Fruit fly (Drosophila melanogaster) whole organism, wandering third instar larva: ENCODE data around the gene CG2202.

Source experiments
- Abd-B ChIP-seq: fragments of >200 bp; optimal IDR thresholded peaks from 2 replicates; lab custom pipeline; 2017; ENCODE audit warnings: missing biosample characterization, missing genetic modification characterization
- CG9705 ChIP-seq: fragments of 200-800 bp; sonication (Bioruptor generic); optimal IDR thresholded peaks from 2 replicates; lab custom pipeline; 2018; ENCODE audit warnings: missing biosample characterization, mild to moderate bottlenecking, missing genetic modification characterization
- CrebA ChIP-seq: fragments of 200-800 bp; sonication (Bioruptor generic); optimal IDR thresholded peaks from 2 replicates; lab custom pipeline; 2016; ENCODE audit warnings: missing biosample characterization, mild to moderate bottlenecking, missing genetic modification characterization, borderline replicate concordance
- Dif ChIP-seq: fragments of 200-275, 200-300 bp; sonication (Bioruptor generic); optimal IDR thresholded peaks from 2 replicates; lab custom pipeline; 2018; ENCODE audit warnings: missing biosample characterization, missing genetic modification characterization; ENCODE audit not compliant: partially characterized antibody
- Hr78 ChIP-seq: fragments of >200 bp; optimal IDR thresholded peaks from 2 replicates; lab custom pipeline; 2017; ENCODE audit warnings: missing biosample characterization, missing genetic modification characterization
- Hr83 ChIP-seq: fragments of 200-300 bp; sonication (Bioruptor generic); optimal IDR thresholded peaks from 2 replicates; lab custom pipeline; 2016; ENCODE audit warnings: missing biosample characterization, mild to moderate bottlenecking, missing genetic modification characterization, moderate library complexity; ENCODE audit not compliant: poor library complexity, severe bottlenecking
- Jra ChIP-seq: sonication (Bioruptor generic); optimal IDR thresholded peaks from 2 replicates; lab custom pipeline; 2016; ENCODE audit warnings: missing biosample characterization, missing genetic modification characterization
- Mio ChIP-seq: sonication (Bioruptor generic); optimal IDR thresholded peaks from 2 replicates; lab custom pipeline; 2016; ENCODE audit warnings: missing biosample characterization, missing genetic modification characterization
- Myc ChIP-seq: fragments of >200 bp; optimal IDR thresholded peaks from 2 replicates; lab custom pipeline; 2017
- N ChIP-seq: fragments of >200 bp; optimal IDR thresholded peaks from 2 replicates; lab custom pipeline; 2018; ENCODE audit warnings: missing biosample characterization, missing external identifiers, missing genetic modification characterization
- OdsH ChIP-seq: fragments of 200-800 bp; sonication (Bioruptor generic); optimal IDR thresholded peaks from 2 replicates; lab custom pipeline; 2016; ENCODE audit warnings: missing biosample characterization, mild to moderate bottlenecking, missing genetic modification characterization
- Rel ChIP-seq, 2 experiments: fragments of 200-800 bp; sonication (Bioruptor generic) in 1 of 2; optimal IDR thresholded peaks; 2 replicates in 1 of 2; 3 replicates in 1 of 2; lab custom pipeline; 2016 to 2019; ENCODE audit warnings: mild to moderate bottlenecking in 2 of 2, missing biosample characterization in 2 of 2, missing genetic modification characterization in 2 of 2, moderate library complexity in 1 of 2
- Sp1 ChIP-seq: fragments of 200-800 bp; sonication (Bioruptor generic); optimal IDR thresholded peaks from 3 replicates; lab custom pipeline; 2019; ENCODE audit warnings: missing biosample characterization, mild to moderate bottlenecking, missing genetic modification characterization, moderate library complexity
- Vsx2 ChIP-seq: fragments of 200-300, 225-300 bp; sonication (Bioruptor generic); optimal IDR thresholded peaks from 2 replicates; lab custom pipeline; 2018; ENCODE audit warnings: missing biosample characterization, missing genetic modification characterization; ENCODE audit not compliant: partially characterized antibody
- brk ChIP-seq: fragments of 200-800 bp; sonication (Bioruptor generic); optimal IDR thresholded peaks from 2 replicates; lab custom pipeline; 2016; ENCODE audit warnings: missing biosample characterization, mild to moderate bottlenecking, missing genetic modification characterization
- dl ChIP-seq, 2 experiments: fragments of 175-275, 200-275 bp in 1 of 2; fragments of 200-275 bp in 1 of 2; sonication (Bioruptor generic); optimal IDR thresholded peaks; lab custom pipeline; 2018; ENCODE audit warnings: mild to moderate bottlenecking in 2 of 2, missing biosample characterization in 2 of 2, missing genetic modification characterization in 2 of 2, moderate library complexity in 2 of 2; ENCODE audit not compliant: partially characterized antibody in 2 of 2, insufficient read depth in 1 of 2
- dsf ChIP-seq: sonication (Bioruptor generic); optimal IDR thresholded peaks from 2 replicates; lab custom pipeline; 2016; ENCODE audit warnings: missing biosample characterization, missing genetic modification characterization, borderline replicate concordance
- foxo ChIP-seq, 2 experiments: fragments of 200-800 bp; sonication (Bioruptor generic); optimal IDR thresholded peaks; 2 replicates in 1 of 2; 3 replicates in 1 of 2; lab custom pipeline; 2016 to 2017; ENCODE audit warnings: missing biosample characterization in 2 of 2, missing genetic modification characterization in 2 of 2
- fru ChIP-seq: fragments of 200-800 bp; sonication (Bioruptor generic); optimal IDR thresholded peaks from 3 replicates; lab custom pipeline; 2016; ENCODE audit warnings: missing biosample characterization, mild to moderate bottlenecking, missing genetic modification characterization
- h ChIP-seq: fragments of 200-800 bp; sonication (Bioruptor generic); optimal IDR thresholded peaks from 3 replicates; lab custom pipeline; 2016; ENCODE audit warnings: missing biosample characterization, mild to moderate bottlenecking, missing genetic modification characterization
- lola ChIP-seq: fragments of >200 bp; optimal IDR thresholded peaks from 2 replicates; lab custom pipeline; 2017; ENCODE audit warnings: missing biosample characterization, missing genetic modification characterization
- psq ChIP-seq: fragments of 200-800 bp; sonication (Bioruptor generic); optimal IDR thresholded peaks from 3 replicates; lab custom pipeline; 2017; ENCODE audit warnings: missing biosample characterization, mild to moderate bottlenecking, missing genetic modification characterization, moderate library complexity
- sage ChIP-seq: fragments of 200-800 bp; sonication (Bioruptor generic); optimal IDR thresholded peaks from 2 replicates; lab custom pipeline; 2016; ENCODE audit warnings: missing biosample characterization, mild to moderate bottlenecking, missing genetic modification characterization
- sv ChIP-seq: fragments of 200-800 bp; sonication (Bioruptor generic); optimal IDR thresholded peaks from 3 replicates; lab custom pipeline; 2016; ENCODE audit warnings: missing biosample characterization, missing genetic modification characterization
- tai ChIP-seq: sonication (Bioruptor generic); optimal IDR thresholded peaks from 2 replicates; lab custom pipeline; 2016; ENCODE audit warnings: missing biosample characterization, missing genetic modification characterization
- usp ChIP-seq: fragments of >200 bp; optimal IDR thresholded peaks from 2 replicates; lab custom pipeline; 2017; ENCODE audit warnings: missing biosample characterization, missing genetic modification characterization
- woc ChIP-seq: sonication (Bioruptor generic); optimal IDR thresholded peaks from 2 replicates; lab custom pipeline; 2016; ENCODE audit warnings: missing biosample characterization, mild to moderate bottlenecking, missing genetic modification characterization

The CG2202 gene

dm6 chrX:10857853-10858252, 9.3 kb downstream of the CG2202 start:
- TF ChIP-seq woc (GFP tag; lab: Kevin White, UChicago) (no peak), usp (GFP tag; lab: Kevin White, UChicago) (no peak), Sp1 (GFP tag; lab: Kevin White, UChicago) (no peak), N (GFP tag; lab: Kevin White, UChicago) (peak; percentile 58), Dif (GFP tag; lab: Kevin White, UChicago) (no peak)

dm6 chrX:10865580-10866331, 17.2 kb downstream of the CG2202 start:
- TF ChIP-seq Abd-B (GFP tag; lab: Kevin White, UChicago), result no peak
- no peak for TF ChIP-seq Jra
- no peak for TF ChIP-seq fru (GFP tag; lab: Kevin White, UChicago)
- no peak for TF ChIP-seq foxo (GFP tag; optimal IDR thresholded peaks at IDR 0.05; lab: Kevin White, UChicago)
- no peak for TF ChIP-seq woc (GFP tag; lab: Kevin White, UChicago)
- no peak for TF ChIP-seq OdsH (GFP tag; lab: Kevin White, UChicago)
- TF ChIP-seq Myc (lab: Kevin White, UChicago), result no peak
- no peak for TF ChIP-seq brk (GFP tag; lab: Kevin White, UChicago)
- TF ChIP-seq CrebA, result no peak
- TF ChIP-seq Hr83 (GFP tag; lab: Kevin White, UChicago), result no peak
- no peak for TF ChIP-seq sv (GFP tag; lab: Kevin White, UChicago)
- TF ChIP-seq tai (GFP tag; lab: Kevin White, UChicago), result no peak
- TF ChIP-seq CG9705, result no peak
- no peak for TF ChIP-seq Vsx2 (GFP tag; lab: Kevin White, UChicago)
- no peak for TF ChIP-seq Rel (GFP tag; optimal IDR thresholded peaks at IDR 0.05; lab: Kevin White, UChicago)
- TF ChIP-seq Rel (tag; optimal IDR thresholded peaks at IDR 0.05; lab: Kevin White, UChicago), result no peak
- no peak for TF ChIP-seq Mio (GFP tag; lab: Kevin White, UChicago)
- no peak for TF ChIP-seq lola (GFP tag; lab: Kevin White, UChicago)
- TF ChIP-seq h (GFP tag; lab: Kevin White, UChicago), result no peak
- TF ChIP-seq sage (GFP tag; lab: Kevin White, UChicago), result no peak
- TF ChIP-seq, all 38 proteins: peak for 0

dm6 chrX:10867692-10868091, 19.1 kb downstream of the CG2202 start:
- TF ChIP-seq Myc (lab: Kevin White, UChicago) (no peak), Hr78 (GFP tag; lab: Kevin White, UChicago) (no peak), psq (no peak)

dm6 chrX:10869045-10869444, 20.5 kb downstream of the CG2202 start, which contains the start of gene CG2157:
Gene CG2157, plus strand, starts transcription at chrX:10869284.
- no peak for TF ChIP-seq dl (GFP tag; optimal IDR thresholded peaks at IDR 0.05; lab: Kevin White, UChicago; ENCODE audit: insufficient read depth in 1 of 2, partially characterized antibody in 2 of 2)

dm6 chrX:10876451-10876850, 27.9 kb downstream of the CG2202 start:
- TF ChIP-seq Rel (GFP tag; optimal IDR thresholded peaks at IDR 0.05; lab: Kevin White, UChicago) (no peak), Rel (tag; optimal IDR thresholded peaks at IDR 0.05; lab: Kevin White, UChicago) (peak; percentile 96), dsf (GFP tag; lab: Kevin White, UChicago) (no peak)
